Worm (Caenorhabditis elegans): Measurements from ENCODE around the gene try-1.

- TF ChIP-seq ztf-29 (GFP tag; IDR thresholded peaks at IDR 0.05) (no peak), ref-1 (GFP tag; conservative IDR thresholded peaks at IDR 0.05) (no peak), cog-1 (tag; optimal IDR thresholded peaks at IDR 0.05) (no peak), T22C8.4 (GFP tag; IDR thresholded peaks at IDR 0.05) (no peak), ztf-23 (GFP tag; IDR thresholded peaks at IDR 0.05) (no peak), flt-1 (GFP tag; IDR thresholded peaks at IDR 0.05) (no peak)
Measured at ce11 chrII:4918501-4919021, 30.8 kb downstream of the try-1 start.

Measured in whole organism, midembryonic.